Fruit fly (Drosophila melanogaster) whole organism, embryonic: ENCODE measurements around the gene slow.

Source experiments
- Antp ChIP-seq: fragments of 200-800 bp; sonication (Bioruptor generic); optimal IDR thresholded peaks from 3 replicates; lab custom pipeline; 2016; ENCODE audit warnings: missing biosample characterization, missing genetic modification characterization
- Atf3 ChIP-seq: fragments of 200-800 bp; sonication (Bioruptor generic); optimal IDR thresholded peaks from 3 replicates; lab custom pipeline; 2016; ENCODE audit warnings: missing biosample characterization, missing genetic modification characterization
- CG10565 ChIP-seq: fragments of 200-800 bp; sonication (Bioruptor generic); optimal IDR thresholded peaks from 3 replicates; lab custom pipeline; 2016; ENCODE audit warnings: missing biosample characterization, mild to moderate bottlenecking, missing genetic modification characterization
- CG11504 ChIP-seq: fragments of 200-800 bp; sonication (Bioruptor generic); optimal IDR thresholded peaks from 3 replicates; lab custom pipeline; 2019; ENCODE audit warnings: missing biosample characterization, mild to moderate bottlenecking, missing genetic modification characterization, moderate library complexity
- CG12659 ChIP-seq: fragments of 200-800 bp; sonication (Bioruptor generic); optimal IDR thresholded peaks from 3 replicates; lab custom pipeline; 2017; ENCODE audit warnings: mild to moderate bottlenecking, missing biosample characterization, missing genetic modification reagents, missing genetic modification characterization
- CG15514 ChIP-seq: fragments of 200-800 bp; sonication (Bioruptor generic); optimal IDR thresholded peaks from 3 replicates; lab custom pipeline; 2017; ENCODE audit warnings: missing biosample characterization, missing genetic modification characterization, mild to moderate bottlenecking, moderate library complexity, missing genetic modification reagents
- CG16813 ChIP-seq: fragments of 200-800 bp; sonication (Bioruptor generic); IDR thresholded peaks from 3 replicates; pipeline ENCODE4 v1.3.6; 2022; ENCODE audit warnings: missing biosample characterization, missing genetic modification characterization; ENCODE audit not compliant: partially characterized antibody
- CG17186 ChIP-seq: fragments of 200-800 bp; sonication (Bioruptor generic); optimal IDR thresholded peaks from 3 replicates; lab custom pipeline; 2017; ENCODE audit warnings: missing biosample characterization, missing genetic modification reagents, missing genetic modification characterization
- CG17912 ChIP-seq: fragments of 200-800 bp; sonication (Bioruptor generic); optimal IDR thresholded peaks from 2 replicates; lab custom pipeline; 2018; ENCODE audit warnings: missing biosample characterization, mild to moderate bottlenecking, missing genetic modification characterization
- CG18476 ChIP-seq: fragments of 200-800 bp; sonication (Bioruptor generic); optimal IDR thresholded peaks from 2 replicates; lab custom pipeline; 2016; ENCODE audit warnings: missing biosample characterization, mild to moderate bottlenecking, missing genetic modification characterization
- CG2712 ChIP-seq: fragments of 200-800 bp; optimal IDR thresholded peaks from 3 replicates; lab custom pipeline; 2019; ENCODE audit warnings: missing biosample characterization, mild to moderate bottlenecking, missing genetic modification characterization, moderate library complexity
- CG30431 ChIP-seq: fragments of 200-800 bp; sonication (Bioruptor generic); optimal IDR thresholded peaks from 2 replicates; lab custom pipeline; 2017; ENCODE audit warnings: missing biosample characterization, missing genetic modification characterization
- CG3281 ChIP-seq: fragments of 200-800 bp; sonication (Bioruptor generic); optimal IDR thresholded peaks from 3 replicates; lab custom pipeline; 2017; ENCODE audit warnings: missing biosample characterization, mild to moderate bottlenecking, missing genetic modification characterization
- CG42726 ChIP-seq: fragments of 200-800 bp; sonication (Bioruptor generic); IDR thresholded peaks from 2 replicates; pipeline ENCODE4 v1.3.6; 2022; ENCODE audit warnings: missing biosample characterization, missing genetic modification characterization; ENCODE audit not compliant: partially characterized antibody
- CG4360 ChIP-seq: fragments of 200-800 bp; sonication (Bioruptor generic); IDR thresholded peaks from 2 replicates; pipeline ENCODE4 v1.3.6; 2022; ENCODE audit warnings: missing biosample characterization, missing genetic modification characterization
- CG43689 ChIP-seq: fragments of 200-800 bp; sonication (Bioruptor generic); IDR thresholded peaks from 2 replicates; pipeline ENCODE4 v1.3.6; 2022; ENCODE audit warnings: missing biosample characterization, missing genetic modification characterization
- CG4820 ChIP-seq: fragments of 200-800 bp; sonication (Bioruptor generic); optimal IDR thresholded peaks from 3 replicates; lab custom pipeline; 2016; ENCODE audit warnings: missing biosample characterization, missing genetic modification characterization
- CG5180 ChIP-seq: fragments of 200-800 bp; sonication (Bioruptor generic); optimal IDR thresholded peaks from 3 replicates; lab custom pipeline; 2017; ENCODE audit warnings: missing biosample characterization, missing genetic modification characterization, mild to moderate bottlenecking, moderate library complexity, missing genetic modification reagents
- CG6765 ChIP-seq: fragments of 200-800 bp; sonication (Bioruptor generic); optimal IDR thresholded peaks from 3 replicates; lab custom pipeline; 2017; ENCODE audit warnings: missing biosample characterization, mild to moderate bottlenecking, missing genetic modification characterization
- CG8944 ChIP-seq: fragments of 200-800 bp; sonication (Bioruptor generic); optimal IDR thresholded peaks from 3 replicates; lab custom pipeline; 2016; ENCODE audit warnings: missing biosample characterization, missing genetic modification characterization
- CG9215 ChIP-seq: fragments of 200-800 bp; sonication (Bioruptor generic); IDR thresholded peaks from 2 replicates; pipeline ENCODE4 v1.3.6; 2022; ENCODE audit warnings: missing biosample characterization, missing genetic modification characterization
- CG9727 ChIP-seq: fragments of 200-800 bp; sonication (Bioruptor generic); optimal IDR thresholded peaks from 3 replicates; lab custom pipeline; 2017; ENCODE audit warnings: missing biosample characterization, mild to moderate bottlenecking, missing genetic modification characterization
- CG9797 ChIP-seq: fragments of 200-800 bp; sonication (Bioruptor generic); optimal IDR thresholded peaks from 3 replicates; lab custom pipeline; 2018; ENCODE audit warnings: missing biosample characterization, mild to moderate bottlenecking, missing genetic modification characterization
- Dip2 ChIP-seq: fragments of 200-800 bp; sonication (Bioruptor generic); IDR thresholded peaks from 2 replicates; pipeline ENCODE4 v1.3.6; 2022; ENCODE audit warnings: missing biosample characterization, missing genetic modification characterization
- ERR ChIP-seq: fragments of 200-800 bp; sonication (Bioruptor generic); optimal IDR thresholded peaks from 2 replicates; lab custom pipeline; 2016; ENCODE audit warnings: missing biosample characterization, missing genetic modification characterization
- Hr3 ChIP-seq: fragments of 200-800 bp; sonication (Bioruptor generic); optimal IDR thresholded peaks from 3 replicates; lab custom pipeline; 2016; ENCODE audit warnings: missing biosample characterization, missing genetic modification characterization
- Lim3 ChIP-seq: fragments of 200-800 bp; sonication (Bioruptor generic); IDR thresholded peaks from 2 replicates; pipeline ENCODE4 v1.3.6; 2022; ENCODE audit warnings: missing biosample characterization, missing genetic modification characterization
- MTF-1 ChIP-seq: fragments of 200-800 bp; sonication (Bioruptor generic); optimal IDR thresholded peaks from 2 replicates; lab custom pipeline; 2018; ENCODE audit warnings: missing biosample characterization, mild to moderate bottlenecking, missing genetic modification characterization, borderline replicate concordance
- Myb ChIP-seq: fragments of 200-800 bp; sonication (Bioruptor generic); optimal IDR thresholded peaks from 2 replicates; lab custom pipeline; 2016; ENCODE audit warnings: missing biosample characterization, missing genetic modification characterization
- NFAT ChIP-seq: fragments of 200-800 bp; sonication (Bioruptor generic); IDR thresholded peaks from 2 replicates; pipeline ENCODE4 v1.3.6; 2022; ENCODE audit warnings: missing biosample characterization, missing genetic modification characterization
- Poxn ChIP-seq: fragments of 200-800 bp; sonication (Bioruptor generic); IDR thresholded peaks from 2 replicates; pipeline ENCODE4 v1.3.6; 2022; ENCODE audit warnings: missing biosample characterization, missing genetic modification characterization
- TFAM ChIP-seq: fragments of 200-800 bp; sonication (Bioruptor generic); optimal IDR thresholded peaks from 2 replicates; lab custom pipeline; 2017; ENCODE audit warnings: missing biosample characterization, missing genetic modification characterization, inconsistent platforms
- Trl ChIP-seq, 3 experiments: fragments of >200 bp in 2 of 3; fragments of 200-800 bp in 1 of 3; sonication (Bioruptor generic) in 1 of 3; optimal IDR thresholded peaks; 2 replicates in 1 of 3; 3 replicates in 2 of 3; lab custom pipeline; 2016 to 2017; ENCODE audit warnings: missing biosample characterization in 1 of 3, missing genetic modification characterization in 1 of 3
- bbx ChIP-seq: fragments of 200-800 bp; sonication (Bioruptor generic); IDR thresholded peaks from 2 replicates; pipeline ENCODE4 v1.3.6; 2022; ENCODE audit warnings: missing biosample characterization, missing genetic modification characterization; ENCODE audit not compliant: partially characterized antibody
- cad ChIP-seq: fragments of >200 bp; optimal IDR thresholded peaks from 2 replicates; lab custom pipeline; 2017; ENCODE audit warnings: missing biosample characterization, missing genetic modification characterization
- dan ChIP-seq: fragments of 200-800 bp; sonication (Bioruptor generic); IDR thresholded peaks from 2 replicates; pipeline ENCODE4 v1.3.6; 2022; ENCODE audit warnings: missing biosample characterization, missing genetic modification characterization
- dimm ChIP-seq: fragments of 200-800 bp; sonication (Bioruptor generic); IDR thresholded peaks from 2 replicates; pipeline ENCODE4 v1.3.6; 2022; ENCODE audit warnings: missing biosample characterization, missing genetic modification characterization
- eve ChIP-seq, 2 experiments: fragments of >200 bp; optimal IDR thresholded peaks; 2 replicates each; lab custom pipeline; 2017; ENCODE audit warnings: missing biosample characterization in 2 of 2, missing genetic modification characterization in 2 of 2
- ewg ChIP-seq: fragments of 200-800 bp; sonication (Bioruptor generic); optimal IDR thresholded peaks from 3 replicates; lab custom pipeline; 2017; ENCODE audit warnings: mild to moderate bottlenecking, missing biosample characterization, missing genetic modification reagents, missing genetic modification characterization
- ftz-f1 ChIP-seq: fragments of 200-800 bp; sonication (Bioruptor generic); optimal IDR thresholded peaks from 2 replicates; lab custom pipeline; 2016; ENCODE audit warnings: missing biosample characterization, missing genetic modification characterization
- lilli ChIP-seq: fragments of 200-800 bp; sonication (Bioruptor generic); optimal IDR thresholded peaks from 3 replicates; lab custom pipeline; 2016; ENCODE audit warnings: missing biosample characterization, missing genetic modification characterization
- lmd ChIP-seq: fragments of 200-800 bp; sonication (Bioruptor generic); IDR thresholded peaks from 2 replicates; pipeline ENCODE4 v1.3.6; 2022; ENCODE audit warnings: missing biosample characterization, missing genetic modification characterization
- mld ChIP-seq: fragments of 200-800 bp; sonication (Bioruptor generic); IDR thresholded peaks from 3 replicates; pipeline ENCODE4 v1.3.6; 2022; ENCODE audit warnings: missing biosample characterization, missing genetic modification characterization; ENCODE audit not compliant: partially characterized antibody
- nerfin-1 ChIP-seq: fragments of 200-800 bp; sonication (Bioruptor generic); optimal IDR thresholded peaks from 3 replicates; lab custom pipeline; 2019; ENCODE audit warnings: missing biosample characterization, mild to moderate bottlenecking, missing genetic modification characterization, moderate library complexity
- ro ChIP-seq: fragments of 200-800 bp; sonication (Bioruptor generic); IDR thresholded peaks from 2 replicates; pipeline ENCODE4 v1.3.6; 2022; ENCODE audit warnings: missing biosample characterization, missing genetic modification characterization
- salm ChIP-seq: fragments of 200-800 bp; sonication (Bioruptor generic); optimal IDR thresholded peaks from 2 replicates; lab custom pipeline; 2018; ENCODE audit warnings: missing biosample characterization, mild to moderate bottlenecking, missing genetic modification characterization
- sd ChIP-seq: fragments of 200-800 bp; sonication (Bioruptor generic); optimal IDR thresholded peaks from 3 replicates; lab custom pipeline; 2018; ENCODE audit warnings: missing biosample characterization, mild to moderate bottlenecking, missing genetic modification characterization, moderate library complexity
- sob ChIP-seq: fragments of 200-800 bp; sonication (Bioruptor generic); IDR thresholded peaks from 2 replicates; pipeline ENCODE4 v1.3.6; 2022; ENCODE audit warnings: missing biosample characterization, missing genetic modification characterization
- twi ChIP-seq: fragments of 200-800 bp; optimal IDR thresholded peaks from 2 replicates; lab custom pipeline; 2019; ENCODE audit warnings: missing biosample characterization, mild to moderate bottlenecking, missing genetic modification characterization, moderate library complexity

Gene slow

DNA sequence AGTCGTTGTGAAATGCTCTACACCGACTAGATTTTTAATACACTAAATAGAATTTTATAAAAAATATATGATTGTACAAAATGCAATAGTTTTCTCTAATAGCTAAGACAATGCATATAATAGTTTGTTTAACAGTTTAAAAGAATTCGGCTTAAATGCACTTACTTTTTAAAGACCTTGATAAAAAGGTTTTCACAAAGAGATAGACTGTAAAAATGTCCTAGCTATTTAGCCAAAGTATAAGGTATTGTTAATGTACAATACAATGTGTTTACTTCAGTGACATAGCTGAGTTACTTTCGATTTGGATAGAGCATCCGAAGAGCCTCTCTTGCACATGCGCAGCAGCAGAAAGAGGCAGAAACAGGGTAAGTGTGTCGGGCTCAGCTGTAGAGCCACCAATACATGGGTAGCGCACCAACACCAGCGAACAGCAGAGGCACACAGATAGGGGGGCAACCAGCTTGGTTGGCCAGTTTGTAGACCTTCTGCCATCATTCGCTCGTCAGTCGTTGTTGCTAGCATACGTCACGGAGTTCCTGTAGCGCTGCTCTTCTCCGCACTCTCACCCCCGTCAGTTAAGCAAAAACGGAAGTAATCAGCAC is 22.5 kb downstream of the slow start, which contains the start of gene TP53INP (continued):
- TF ChIP-seq Trl (optimal IDR thresholded peaks at IDR 0.05; lab: Kevin White, UChicago) (peak; percentile 52 to 59), Trl (GFP tag; optimal IDR thresholded peaks at IDR 0.05; lab: Kevin White, UChicago) (peak; percentile 75), CG9727 (GFP tag; lab: Kevin White, UChicago) (peak; percentile 94), CG18476 (GFP tag; lab: Kevin White, UChicago) (peak; percentile 92), mld (GFP tag; lab: Robert Waterston, UW) (no peak), CG8944 (GFP tag; lab: Kevin White, UChicago) (peak; percentile 69), CG43689 (GFP tag; lab: Robert Waterston, UW) (no peak), CG4820 (peak; percentile 84), ERR (GFP tag; lab: Kevin White, UChicago) (peak; percentile 17), CG16813 (GFP tag; lab: Robert Waterston, UW) (peak; percentile 29; the same call in 1 of the 3 replicates), CG42726 (no peak), dan (GFP tag; lab: Robert Waterston, UW) (no peak), CG3281 (peak; percentile 89), nerfin-1 (tag; lab: Kevin White, UChicago) (peak; percentile 82), CG6765 (GFP tag; lab: Kevin White, UChicago) (peak; percentile 69), CG5180 (GFP tag; lab: Kevin White, UChicago) (peak; percentile 80), twi (tag; lab: Kevin White, UChicago) (peak; percentile 76), sob (peak; percentile 65), TFAM (GFP tag; lab: Kevin White, UChicago) (peak; percentile 44), salm (peak; percentile 87), CG2712 (peak; percentile 93), CG9797 (no peak), CG17186 (GFP tag; lab: Kevin White, UChicago) (peak; percentile 46), CG9215 (GFP tag; lab: Robert Waterston, UW) (peak; percentile 72), CG17912 (no peak), MTF-1 (GFP tag; lab: Kevin White, UChicago) (no peak), CG30431 (peak; percentile 72), Myb (peak; percentile 51), ro (peak; percentile 24; the same call in 1 of the 2 replicates), Dip2 (no peak), CG10565 (GFP tag; lab: Kevin White, UChicago) (peak; percentile 26), lilli (GFP tag; lab: Kevin White, UChicago) (peak; percentile 82), CG11504 (tag; lab: Kevin White, UChicago) (peak; percentile 93), eve (GFP tag; optimal IDR thresholded peaks at IDR 0.05; lab: Kevin White, UChicago) (peak in 1 of 2 experiments; percentile 88), dimm (GFP tag; lab: Robert Waterston, UW) (peak; percentile 32; the same call in 1 of the 2 replicates), Hr3 (GFP tag; lab: Kevin White, UChicago) (peak; percentile 88), CG15514 (peak; percentile 48), Antp (peak; percentile 82), NFAT (GFP tag; lab: Robert Waterston, UW) (no peak), cad (GFP tag; lab: Kevin White, UChicago) (no peak), Lim3 (GFP tag; lab: Robert Waterston, UW) (0 out of 2 replicates have a peak, but pooled peaks have one; percentile 40), Poxn (GFP tag; lab: Robert Waterston, UW) (no peak), Atf3 (peak; percentile 65), ewg (GFP tag; lab: Kevin White, UChicago) (peak; percentile 96), lmd (GFP tag; lab: Robert Waterston, UW) (peak; percentile 79), CG12659 (peak; percentile 92), bbx (GFP tag; lab: Robert Waterston, UW) (peak; percentile 59), CG4360 (GFP tag; lab: Robert Waterston, UW) (no peak), sd (tag; lab: Kevin White, UChicago) (peak; percentile 72), ftz-f1 (GFP tag; lab: Kevin White, UChicago) (no peak)
